Worm (Caenorhabditis elegans) whole organism, L4 larva: ENCODE measurements around the gene Y53F4B.26.
A peak's percentile ranks its signal among the peaks of the same experiment; 100 is the strongest.

ENCODE experiments used
- D1046.2 ChIP-seq: fragments of 200-800 bp; sonication (Bioruptor generic); IDR thresholded peaks from 2 replicates; pipeline ENCODE4 v1.3.6; 2022; ENCODE audit warnings: missing genetic modification characterization, missing compliant biosample characterization
- F26F4.8 ChIP-seq: fragments of 200-800 bp; sonication (Bioruptor generic); conservative IDR thresholded peaks from 2 replicates; pipeline ENCODE4 v1.3.6; 2022; ENCODE audit warnings: missing genetic modification characterization, missing compliant biosample characterization
- F37D6.2 ChIP-seq: sonication (generic microtip); optimal IDR thresholded peaks from 2 replicates; lab custom pipeline; 2016; ENCODE audit warnings: mild to moderate bottlenecking, missing genetic modification characterization, missing compliant biosample characterization
- T20F7.1 ChIP-seq: fragments of 200-800 bp; sonication (Bioruptor generic); optimal IDR thresholded peaks from 2 replicates; lab custom pipeline; 2018; ENCODE audit warnings: mild to moderate bottlenecking, missing genetic modification characterization, missing compliant biosample characterization
- Y105C5A.15 ChIP-seq: fragments of 200-800 bp; sonication (Bioruptor generic); IDR thresholded peaks from 2 replicates; pipeline ENCODE4 v1.3.6; 2022; ENCODE audit warnings: missing genetic modification characterization, missing compliant biosample characterization
- Y75B8A.6 ChIP-seq: fragments of 200-800 bp; sonication (Bioruptor generic); IDR thresholded peaks from 2 replicates; pipeline ENCODE4 v1.3.6; 2022; ENCODE audit warnings: missing genetic modification reagents, missing genetic modification characterization, missing compliant biosample characterization
- ZK337.2 ChIP-seq: fragments of 200-800 bp; sonication (Bioruptor generic); IDR thresholded peaks from 2 replicates; pipeline ENCODE4 v1.3.6; 2022; ENCODE audit warnings: missing genetic modification reagents, missing genetic modification characterization, missing compliant biosample characterization
- aly-2 ChIP-seq: sonication (generic microtip); optimal IDR thresholded peaks from 2 replicates; lab custom pipeline; 2018; ENCODE audit warnings: missing biosample characterization, missing genetic modification characterization
- arid-1 ChIP-seq: fragments of 200-800 bp; sonication (Bioruptor generic); conservative IDR thresholded peaks from 2 replicates; pipeline ENCODE4 v1.3.6; 2022; ENCODE audit warnings: missing genetic modification reagents, missing genetic modification characterization, missing compliant biosample characterization
- attf-4 ChIP-seq: sonication (generic microtip); optimal IDR thresholded peaks from 3 replicates; lab custom pipeline; 2017; ENCODE audit warnings: missing biosample characterization, missing genetic modification characterization
- ceh-20 ChIP-seq: fragments of 200-800 bp; sonication (Bioruptor generic); IDR thresholded peaks from 2 replicates; pipeline ENCODE4 v1.3.6; 2022; ENCODE audit warnings: missing genetic modification reagents, missing genetic modification characterization, missing compliant biosample characterization
- ctbp-1 ChIP-seq: fragments of 200-800 bp; sonication (Bioruptor generic); IDR thresholded peaks from 2 replicates; pipeline ENCODE4 v1.3.6; 2022; ENCODE audit warnings: missing genetic modification reagents, missing genetic modification characterization, missing compliant biosample characterization
- daf-16 ChIP-seq, 3 experiments: sonication (generic microtip); optimal IDR thresholded peaks; 2 replicates each; lab custom pipeline; 2016 to 2017; ENCODE audit warnings: missing genetic modification characterization in 3 of 3, missing genetic modification reagents in 3 of 3, mild to moderate bottlenecking in 2 of 3, missing compliant biosample characterization in 2 of 3, missing biosample characterization in 1 of 3, moderate library complexity in 1 of 3
- dmd-6 ChIP-seq: fragments of 200-800 bp; sonication (Bioruptor generic); IDR thresholded peaks from 2 replicates; pipeline ENCODE4 v1.3.6; 2022; ENCODE audit warnings: missing genetic modification reagents, missing genetic modification characterization, missing compliant biosample characterization
- egl-27 ChIP-seq: sonication (generic microtip); optimal IDR thresholded peaks from 3 replicates; lab custom pipeline; 2017; ENCODE audit warnings: missing biosample characterization, missing genetic modification reagents, missing genetic modification characterization
- egl-43 ChIP-seq: fragments of 200-800 bp; sonication (Bioruptor generic); IDR thresholded peaks from 2 replicates; pipeline ENCODE4 v1.3.6; 2022; ENCODE audit warnings: missing genetic modification reagents, missing genetic modification characterization, missing compliant biosample characterization
- fkh-10 ChIP-seq: fragments of 150-350 bp; optimal IDR thresholded peaks from 2 replicates; lab custom pipeline; 2014; ENCODE audit warnings: missing biosample characterization, missing genetic modification reagents, missing genetic modification characterization
- hlh-30 ChIP-seq: sonication (generic microtip); optimal IDR thresholded peaks from 2 replicates; lab custom pipeline; 2017; ENCODE audit warnings: antibody characterized with exemption, mild to moderate bottlenecking, missing genetic modification characterization, missing compliant biosample characterization; ENCODE audit not compliant: insufficient read depth
- lin-1 ChIP-seq: fragments of 200-800 bp; sonication (Bioruptor generic); IDR thresholded peaks from 2 replicates; pipeline ENCODE4 v1.3.6; 2022; ENCODE audit warnings: missing genetic modification reagents, missing genetic modification characterization, missing compliant biosample characterization
- lin-29 ChIP-seq: fragments of 200-800 bp; sonication (Bioruptor generic); IDR thresholded peaks from 2 replicates; pipeline ENCODE4 v1.3.6; 2022; ENCODE audit warnings: missing genetic modification reagents, missing genetic modification characterization, missing compliant biosample characterization
- lir-3 ChIP-seq: sonication (generic microtip); optimal IDR thresholded peaks from 2 replicates; lab custom pipeline; 2016; ENCODE audit warnings: mild to moderate bottlenecking, missing genetic modification characterization, missing compliant biosample characterization
- lsy-2 ChIP-seq, 2 experiments: fragments of 150-350 bp in 1 of 2; sonication (generic microtip) in 1 of 2; optimal IDR thresholded peaks; 2 replicates each; lab custom pipeline; 2014 to 2017; ENCODE audit warnings: missing biosample characterization in 2 of 2, missing genetic modification characterization in 2 of 2
- madf-5 ChIP-seq, 2 experiments: fragments of 200-800 bp; sonication (Bioruptor generic); IDR thresholded peaks; 2 replicates each; pipeline ENCODE4 v1.3.6; 2022; ENCODE audit warnings: missing compliant biosample characterization in 2 of 2, missing genetic modification characterization in 2 of 2
- madf-9 ChIP-seq: fragments of 200-800 bp; sonication (Bioruptor generic); conservative IDR thresholded peaks from 2 replicates; pipeline ENCODE4 v1.3.6; 2022; ENCODE audit warnings: missing genetic modification reagents, missing genetic modification characterization, missing compliant biosample characterization
- mep-1 ChIP-seq: fragments of 150-350 bp; sonication (generic microtip); optimal IDR thresholded peaks from 3 replicates; lab custom pipeline; 2014; ENCODE audit warnings: missing biosample characterization, missing genetic modification characterization
- mes-2 ChIP-seq: sonication (generic microtip); optimal IDR thresholded peaks from 2 replicates; lab custom pipeline; 2016; ENCODE audit warnings: missing genotype, mild to moderate bottlenecking, missing genetic modification characterization, missing compliant biosample characterization; ENCODE audit not compliant: poor library complexity, severe bottlenecking
- mxl-2 ChIP-seq: fragments of 200-800 bp; sonication (Bioruptor generic); conservative IDR thresholded peaks from 2 replicates; pipeline ENCODE4 v1.3.6; 2022; ENCODE audit warnings: missing genetic modification reagents, missing genetic modification characterization, missing compliant biosample characterization
- mxl-3 ChIP-seq: fragments of 200-800 bp; sonication (Bioruptor generic); optimal IDR thresholded peaks from 2 replicates; lab custom pipeline; 2018; ENCODE audit warnings: mild to moderate bottlenecking, missing genetic modification characterization, missing compliant biosample characterization
- nhr-10 ChIP-seq: fragments of 150-350 bp; optimal IDR thresholded peaks from 2 replicates; lab custom pipeline; 2014; ENCODE audit warnings: missing biosample characterization, missing genetic modification characterization
- nhr-11 ChIP-seq: fragments of 150-350 bp; optimal IDR thresholded peaks from 2 replicates; lab custom pipeline; 2014; ENCODE audit warnings: missing biosample characterization, missing genetic modification characterization
- nhr-237 ChIP-seq: sonication (generic microtip); optimal IDR thresholded peaks from 2 replicates; lab custom pipeline; 2017; ENCODE audit warnings: missing biosample characterization, missing genetic modification characterization
- nhr-25 ChIP-seq: sonication (generic microtip); optimal IDR thresholded peaks from 2 replicates; lab custom pipeline; 2017; ENCODE audit warnings: missing genetic modification characterization, mild to moderate bottlenecking, missing compliant biosample characterization, antibody characterized with exemption, moderate library complexity, borderline replicate concordance; ENCODE audit not compliant: insufficient read depth
- nhr-28 ChIP-seq: fragments of 150-350 bp; optimal IDR thresholded peaks from 2 replicates; lab custom pipeline; 2014; ENCODE audit warnings: missing biosample characterization, missing genetic modification characterization
- nhr-42 ChIP-seq: fragments of 200-800 bp; sonication (Bioruptor generic); IDR thresholded peaks from 2 replicates; pipeline ENCODE4 v1.3.6; 2022; ENCODE audit warnings: missing genetic modification characterization, missing compliant biosample characterization
- nhr-48 ChIP-seq: sonication (generic microtip); optimal IDR thresholded peaks from 2 replicates; lab custom pipeline; 2016; ENCODE audit warnings: mild to moderate bottlenecking, missing genetic modification characterization, missing compliant biosample characterization
- nhr-76 ChIP-seq: fragments of 150-350 bp; optimal IDR thresholded peaks from 2 replicates; lab custom pipeline; 2014; ENCODE audit warnings: missing biosample characterization, missing genetic modification characterization
- pha-4 ChIP-seq, 2 experiments: fragments of 150-350 bp in 1 of 2; fragments of 200-800 bp in 1 of 2; sonication (Bioruptor generic) in 1 of 2; IDR thresholded peaks in 1 of 2; optimal IDR thresholded peaks in 1 of 2; 2 replicates each; pipeline versions ENCODE4 v1.3.6 to Lab custom; 2014 to 2022; ENCODE audit warnings: missing genetic modification characterization in 2 of 2, missing genetic modification reagents in 2 of 2, missing biosample characterization in 1 of 2, missing compliant biosample characterization in 1 of 2
- php-3 ChIP-seq: fragments of 200-800 bp; sonication (Bioruptor generic); IDR thresholded peaks from 2 replicates; pipeline ENCODE4 v1.3.6; 2022; ENCODE audit warnings: missing genetic modification reagents, missing genetic modification characterization, missing compliant biosample characterization
- pqm-1 ChIP-seq: sonication (generic microtip); optimal IDR thresholded peaks from 2 replicates; lab custom pipeline; 2017; ENCODE audit warnings: missing biosample characterization, missing genetic modification characterization
- rbr-2 ChIP-seq: sonication (generic microtip); optimal IDR thresholded peaks from 2 replicates; lab custom pipeline; 2016; ENCODE audit warnings: missing genotype, missing genetic modification characterization, missing compliant biosample characterization
- saeg-2 ChIP-seq: fragments of 200-800 bp; sonication (Bioruptor generic); IDR thresholded peaks from 2 replicates; pipeline ENCODE4 v1.3.6; 2022; ENCODE audit warnings: missing genetic modification reagents, missing genetic modification characterization, missing compliant biosample characterization
- set-16 ChIP-seq: fragments of 200-800 bp; sonication (Bioruptor generic); IDR thresholded peaks from 2 replicates; pipeline ENCODE4 v1.3.6; 2022; ENCODE audit warnings: missing genetic modification reagents, missing genetic modification characterization, missing compliant biosample characterization
- tra-1 ChIP-seq: fragments of 200-800 bp; sonication (Bioruptor generic); IDR thresholded peaks from 2 replicates; pipeline ENCODE4 v1.3.6; 2022; ENCODE audit warnings: missing genetic modification reagents, missing genetic modification characterization, missing compliant biosample characterization
- unc-62 ChIP-seq, 3 experiments: fragments of 150-350 bp in 1 of 3; sonication (generic microtip); optimal IDR thresholded peaks in 2 of 3; peaks in 1 of 3; 1 replicate in 1 of 3; 2 replicates in 2 of 3; lab custom pipeline; 2014 to 2017; ENCODE audit warnings: missing biosample characterization in 3 of 3, missing genetic modification characterization in 3 of 3, missing genetic modification reagents in 3 of 3, missing genotype in 1 of 3
- vab-7 ChIP-seq: fragments of 200-800 bp; sonication (Bioruptor generic); IDR thresholded peaks from 2 replicates; pipeline ENCODE4 v1.3.6; 2022; ENCODE audit warnings: missing genetic modification reagents, missing genetic modification characterization, missing compliant biosample characterization
- zag-1 ChIP-seq: fragments of 150-350 bp; optimal IDR thresholded peaks from 2 replicates; lab custom pipeline; 2014; ENCODE audit warnings: missing biosample characterization, missing genetic modification characterization
- zfp-3 ChIP-seq: fragments of 200-800 bp; sonication (Bioruptor generic); conservative IDR thresholded peaks from 2 replicates; pipeline ENCODE4 v1.3.6; 2022; ENCODE audit warnings: missing genetic modification reagents, missing genetic modification characterization, missing compliant biosample characterization

Y53F4B.26 gene

ce11 chrII:15165681-15166235 is 25.0 kb upstream of the Y53F4B.26 start, which contains the start of gene gst-27 (continued):
- TF ChIP-seq lin-29: peak; percentile 62; the same call in 1 of the 2 replicates
- peak; percentile 83 for TF ChIP-seq lin-1
- peak; percentile 70 to 90 for TF ChIP-seq daf-16 (GFP tag; optimal IDR thresholded peaks at IDR 0.05; lab: Kevin White, UChicago)
- peak; percentile 91 for TF ChIP-seq daf-16 (tag; optimal IDR thresholded peaks at IDR 0.05; lab: Kevin White, UChicago)
- peak; percentile 95 for TF ChIP-seq vab-7
- TF ChIP-seq saeg-2 (GFP tag; lab: Robert Waterston, UW): peak; percentile 53; the same call in 1 of the 2 replicates
- peak; percentile 71 for TF ChIP-seq arid-1
- TF ChIP-seq lir-3: peak; percentile 81
- TF ChIP-seq lsy-2 (tag; optimal IDR thresholded peaks at IDR 0.05; lab: Kevin White, UChicago): no peak
- TF ChIP-seq nhr-48 (tag; lab: Kevin White, UChicago): peak; percentile 69
- TF ChIP-seq ZK337.2 (GFP tag; lab: Robert Waterston, UW): peak; percentile 41; the same call in 1 of the 2 replicates
- peak; percentile 76 for TF ChIP-seq ceh-20 (GFP tag; lab: Robert Waterston, UW)
- peak; percentile 22 for TF ChIP-seq pqm-1
- TF ChIP-seq D1046.2 (GFP tag; lab: Robert Waterston, UW): 0 out of 2 replicates have a peak, but pooled peaks have one; percentile 45
- TF ChIP-seq dmd-6 (GFP tag; lab: Robert Waterston, UW): peak; percentile 84
- TF ChIP-seq nhr-42 (GFP tag; lab: Robert Waterston, UW): peak; percentile 92
- peak; percentile 54 for TF ChIP-seq fkh-10 (GFP tag; lab: Kevin White, UChicago)
- peak; percentile 47 for TF ChIP-seq aly-2 (tag; lab: Kevin White, UChicago)
- peak; percentile 73 for TF ChIP-seq F37D6.2 (tag; lab: Kevin White, UChicago)
- no peak for TF ChIP-seq nhr-10 (tag; lab: Kevin White, UChicago)
- TF ChIP-seq zag-1 (tag; lab: Kevin White, UChicago): no peak
- TF ChIP-seq nhr-25 (tag; lab: Kevin White, UChicago): peak; percentile 43
- no peak for TF ChIP-seq nhr-76
- peak; percentile 85 for TF ChIP-seq ctbp-1
- TF ChIP-seq pha-4 (GFP tag; IDR thresholded peaks at IDR 0.05; lab: Robert Waterston, UW): peak; percentile 91
- no peak for TF ChIP-seq pha-4 (tag; optimal IDR thresholded peaks at IDR 0.05; lab: Kevin White, UChicago)
- TF ChIP-seq egl-27 (tag; lab: Kevin White, UChicago): no peak
- peak; percentile 86 for TF ChIP-seq mes-2 (tag; lab: Kevin White, UChicago)
- TF ChIP-seq nhr-28 (tag; lab: Kevin White, UChicago): peak; percentile 70
- TF ChIP-seq rbr-2 (tag; lab: Kevin White, UChicago): peak; percentile 77
- TF ChIP-seq attf-4 (tag; lab: Kevin White, UChicago): no peak
- peak; percentile 97 for TF ChIP-seq egl-43 (GFP tag; lab: Robert Waterston, UW)
- peak; percentile 81 for TF ChIP-seq mxl-3 (GFP tag; lab: Kevin White, UChicago)
- peak; percentile 74 for TF ChIP-seq php-3
- 0 out of 2 replicates have a peak, but pooled peaks have one; percentile 42 for TF ChIP-seq mxl-2 (GFP tag; lab: Robert Waterston, UW)
- peak; percentile 76 for TF ChIP-seq hlh-30 (tag; lab: Kevin White, UChicago)
- TF ChIP-seq madf-9 (GFP tag; lab: Robert Waterston, UW): peak; percentile 72
- TF ChIP-seq tra-1 (GFP tag; lab: Robert Waterston, UW): peak; percentile 93
- peak; percentile 43 to 93; a peak in 2 of 4 replicates for TF ChIP-seq madf-5 (GFP tag; IDR thresholded peaks at IDR 0.05; lab: Robert Waterston, UW)
- TF ChIP-seq F26F4.8 (GFP tag; lab: Robert Waterston, UW): peak; percentile 85
- peak in 1 of 2 experiments; percentile 100 for TF ChIP-seq unc-62 (GFP tag; optimal IDR thresholded peaks at IDR 0.05 in 1 of 2; lab: Kevin White, UChicago)
- no peak for TF ChIP-seq unc-62 (tag; optimal IDR thresholded peaks at IDR 0.05; lab: Kevin White, UChicago)
- TF ChIP-seq zfp-3 (GFP tag; lab: Robert Waterston, UW): peak; percentile 41; the same call in 1 of the 2 replicates
- TF ChIP-seq nhr-11: peak; percentile 64
- peak; percentile 83; the same call in 1 of the 2 replicates for TF ChIP-seq Y75B8A.6 (GFP tag; lab: Robert Waterston, UW)
- no peak for TF ChIP-seq nhr-237
- peak; percentile 60; the same call in 1 of the 2 replicates for TF ChIP-seq set-16 (GFP tag; lab: Robert Waterston, UW)
- TF ChIP-seq T20F7.1 (GFP tag; lab: Kevin White, UChicago): no peak
- TF ChIP-seq Y105C5A.15 (GFP tag; lab: Robert Waterston, UW): peak; percentile 87; the same call in 1 of the 2 replicates
- TF ChIP-seq mep-1 (tag; lab: Kevin White, UChicago): peak; percentile 92
